Worm (Caenorhabditis elegans) whole organism, early embryonic: ENCODE results near the gene F19H8.2.

Experiments used
- F13C5.2 ChIP-seq: sonication (generic microtip); optimal IDR thresholded peaks from 2 replicates; lab custom pipeline; 2017; ENCODE audit warnings: mild to moderate bottlenecking, missing genetic modification characterization, inconsistent platforms, missing compliant biosample characterization
- ama-1 ChIP-seq: fragments of 150-350 bp; optimal IDR thresholded peaks from 2 replicates; lab custom pipeline; 2014
- hnd-1 ChIP-seq: sonication (generic microtip); optimal IDR thresholded peaks from 2 replicates; lab custom pipeline; 2016; ENCODE audit warnings: missing genetic modification characterization, missing compliant biosample characterization

- TF ChIP-seq hnd-1, result no peak
- no peak for TF ChIP-seq ama-1
- TF ChIP-seq F13C5.2, result no peak
Measured at ce11 chrII:14643983-14644382, 38.3 kb upstream of the F19H8.2 start, which contains the start of gene atgp-2.
